Worm (Caenorhabditis elegans) whole organism, late embryonic: ENCODE measurements around the gene Y41D4B.14.

ENCODE experiments used
- C08G9.2 ChIP-seq: sonication (generic microtip); optimal IDR thresholded peaks from 2 replicates; lab custom pipeline; 2016; ENCODE audit warnings: mild to moderate bottlenecking, missing genetic modification characterization, moderate library complexity, missing compliant biosample characterization
- F13H6.1 ChIP-seq: sonication (generic microtip); optimal IDR thresholded peaks from 2 replicates; lab custom pipeline; 2016; ENCODE audit warnings: missing genetic modification characterization, missing compliant biosample characterization
- K02D7.2 ChIP-seq: sonication (generic microtip); optimal IDR thresholded peaks from 2 replicates; lab custom pipeline; 2017; ENCODE audit warnings: mild to moderate bottlenecking, missing genetic modification characterization, missing compliant biosample characterization
- K09A11.1 ChIP-seq: sonication (generic microtip); optimal IDR thresholded peaks from 2 replicates; lab custom pipeline; 2017; ENCODE audit warnings: antibody characterized with exemption, mild to moderate bottlenecking, missing genetic modification characterization, missing compliant biosample characterization; ENCODE audit not compliant: insufficient read depth
- T23F11.4 ChIP-seq: fragments of 200-800 bp; sonication (Bioruptor generic); optimal IDR thresholded peaks from 2 replicates; lab custom pipeline; 2018; ENCODE audit warnings: mild to moderate bottlenecking, missing genetic modification characterization, missing compliant biosample characterization
- ahr-1 ChIP-seq: sonication (generic microtip); optimal IDR thresholded peaks from 2 replicates; lab custom pipeline; 2016; ENCODE audit warnings: missing genetic modification characterization, missing compliant biosample characterization
- ceh-14 ChIP-seq: sonication (generic microtip); optimal IDR thresholded peaks from 2 replicates; lab custom pipeline; 2016; ENCODE audit warnings: missing genotype, missing genetic modification characterization, missing compliant biosample characterization
- ceh-19 ChIP-seq: fragments of 200-800 bp; sonication (Bioruptor generic); optimal IDR thresholded peaks from 2 replicates; lab custom pipeline; 2018; ENCODE audit warnings: mild to moderate bottlenecking, missing genetic modification characterization, missing compliant biosample characterization
- ceh-31 ChIP-seq: sonication (generic microtip); optimal IDR thresholded peaks from 2 replicates; lab custom pipeline; 2016; ENCODE audit warnings: missing genetic modification characterization, missing compliant biosample characterization
- ceh-6 ChIP-seq: fragments of 200-800 bp; sonication (Bioruptor generic); optimal IDR thresholded peaks from 2 replicates; lab custom pipeline; 2018; ENCODE audit warnings: mild to moderate bottlenecking, missing genetic modification characterization, missing compliant biosample characterization
- ceh-9 ChIP-seq: sonication (generic microtip); optimal IDR thresholded peaks from 2 replicates; lab custom pipeline; 2016; ENCODE audit warnings: mild to moderate bottlenecking, missing genetic modification characterization, inconsistent platforms, missing compliant biosample characterization
- che-1 ChIP-seq: sonication (generic microtip); optimal IDR thresholded peaks from 2 replicates; lab custom pipeline; 2016; ENCODE audit warnings: mild to moderate bottlenecking, missing genetic modification characterization, missing compliant biosample characterization
- elt-2 ChIP-seq: sonication (generic microtip); optimal IDR thresholded peaks from 2 replicates; lab custom pipeline; 2016; ENCODE audit warnings: missing genetic modification reagents, missing genetic modification characterization, missing compliant biosample characterization
- elt-4 ChIP-seq: sonication (generic microtip); optimal IDR thresholded peaks from 2 replicates; lab custom pipeline; 2016; ENCODE audit warnings: missing genetic modification characterization, missing compliant biosample characterization
- ets-4 ChIP-seq: sonication (generic microtip); optimal IDR thresholded peaks from 2 replicates; lab custom pipeline; 2016; ENCODE audit warnings: missing genetic modification characterization, missing compliant biosample characterization
- fax-1 ChIP-seq: sonication (generic microtip); optimal IDR thresholded peaks from 2 replicates; lab custom pipeline; 2016; ENCODE audit warnings: missing genotype, missing genetic modification characterization, missing compliant biosample characterization
- fkh-10 ChIP-seq: fragments of 150-350 bp; optimal IDR thresholded peaks from 2 replicates; lab custom pipeline; 2014; ENCODE audit warnings: missing biosample characterization, missing genetic modification reagents, missing genetic modification characterization
- fkh-6 ChIP-seq: sonication (generic microtip); optimal IDR thresholded peaks from 2 replicates; lab custom pipeline; 2016; ENCODE audit warnings: missing genetic modification characterization, missing compliant biosample characterization
- hlh-13 ChIP-seq: fragments of 200-800 bp; sonication (Bioruptor generic); optimal IDR thresholded peaks from 2 replicates; lab custom pipeline; 2018; ENCODE audit warnings: mild to moderate bottlenecking, missing genetic modification characterization, missing compliant biosample characterization
- hlh-15 ChIP-seq: sonication (generic microtip); optimal IDR thresholded peaks from 2 replicates; lab custom pipeline; 2016; ENCODE audit warnings: missing genetic modification characterization, missing compliant biosample characterization
- hlh-30 ChIP-seq: sonication (generic microtip); optimal IDR thresholded peaks from 2 replicates; lab custom pipeline; 2017; ENCODE audit warnings: antibody characterized with exemption, missing genetic modification characterization, missing compliant biosample characterization; ENCODE audit not compliant: insufficient read depth
- lim-6 ChIP-seq: sonication (generic microtip); optimal IDR thresholded peaks from 2 replicates; lab custom pipeline; 2016; ENCODE audit warnings: missing genetic modification characterization, missing compliant biosample characterization
- nfya-1 ChIP-seq: sonication (generic microtip); optimal IDR thresholded peaks from 2 replicates; lab custom pipeline; 2017; ENCODE audit warnings: missing genetic modification characterization, mild to moderate bottlenecking, missing compliant biosample characterization, antibody characterized with exemption, moderate library complexity
- nhr-11 ChIP-seq: fragments of 150-350 bp; optimal IDR thresholded peaks from 2 replicates; lab custom pipeline; 2014; ENCODE audit warnings: missing biosample characterization, missing genetic modification characterization
- odd-2 ChIP-seq: sonication (generic microtip); optimal IDR thresholded peaks from 2 replicates; lab custom pipeline; 2017; ENCODE audit warnings: antibody characterized with exemption, mild to moderate bottlenecking, missing genetic modification characterization, missing compliant biosample characterization
- pag-3 ChIP-seq: sonication (generic microtip); optimal IDR thresholded peaks from 2 replicates; lab custom pipeline; 2016; ENCODE audit warnings: missing compliant biosample characterization, missing genetic modification characterization, borderline replicate concordance
- pha-2 ChIP-seq: sonication (generic microtip); optimal IDR thresholded peaks from 2 replicates; lab custom pipeline; 2017; ENCODE audit warnings: mild to moderate bottlenecking, missing genetic modification characterization, missing compliant biosample characterization
- pqm-1 ChIP-seq: sonication (generic microtip); optimal IDR thresholded peaks from 2 replicates; lab custom pipeline; 2016; ENCODE audit warnings: missing genetic modification characterization, missing compliant biosample characterization
- ref-2 ChIP-seq: sonication (generic microtip); optimal IDR thresholded peaks from 2 replicates; lab custom pipeline; 2016; ENCODE audit warnings: missing genetic modification characterization, missing compliant biosample characterization
- rnt-1 ChIP-seq: sonication (generic microtip); optimal IDR thresholded peaks from 2 replicates; lab custom pipeline; 2016; ENCODE audit warnings: missing genetic modification characterization, missing compliant biosample characterization
- sdc-2 ChIP-seq: sonication (generic microtip); optimal IDR thresholded peaks from 2 replicates; lab custom pipeline; 2016; ENCODE audit warnings: missing genotype, missing genetic modification characterization, missing compliant biosample characterization
- sox-2 ChIP-seq: fragments of 200-800 bp; sonication (Bioruptor generic); IDR thresholded peaks from 2 replicates; pipeline ENCODE4 v1.3.6; 2022; ENCODE audit warnings: missing genetic modification reagents, missing genetic modification characterization, missing compliant biosample characterization
- sox-4 ChIP-seq: sonication (generic microtip); optimal IDR thresholded peaks from 2 replicates; lab custom pipeline; 2017; ENCODE audit warnings: mild to moderate bottlenecking, missing genetic modification characterization, inconsistent platforms, missing compliant biosample characterization
- syd-9 ChIP-seq: sonication (generic microtip); optimal IDR thresholded peaks from 2 replicates; lab custom pipeline; 2016; ENCODE audit warnings: mild to moderate bottlenecking, missing genetic modification characterization, moderate library complexity, missing compliant biosample characterization
- ttx-3 ChIP-seq: sonication (generic microtip); optimal IDR thresholded peaks from 2 replicates; lab custom pipeline; 2016; ENCODE audit warnings: missing genetic modification reagents, missing genetic modification characterization, missing compliant biosample characterization
- zip-5 ChIP-seq: sonication (generic microtip); optimal IDR thresholded peaks from 2 replicates; lab custom pipeline; 2016; ENCODE audit warnings: missing genetic modification characterization, missing compliant biosample characterization
- ztf-16 ChIP-seq: sonication (generic microtip); optimal IDR thresholded peaks from 2 replicates; lab custom pipeline; 2017; ENCODE audit warnings: missing genetic modification characterization, missing compliant biosample characterization

Y41D4B.14 gene

ce11 chrIV:1549095-1550093, 27.4 kb upstream of the Y41D4B.14 start:
- TF ChIP-seq nhr-11 (tag; lab: Kevin White, UChicago) (no peak), hlh-13 (no peak), zip-5 (no peak), fkh-10 (no peak), elt-4 (tag; lab: Kevin White, UChicago) (no peak), T23F11.4 (peak; percentile 9), ztf-16 (tag; lab: Kevin White, UChicago) (peak; percentile 31), ceh-14 (peak; percentile 9), ahr-1 (no peak), sox-4 (no peak), ref-2 (no peak), pag-3 (tag; lab: Kevin White, UChicago) (no peak), K02D7.2 (no peak), syd-9 (tag; lab: Kevin White, UChicago) (no peak), ceh-6 (GFP tag; lab: Kevin White, UChicago) (no peak), fax-1 (tag; lab: Kevin White, UChicago) (no peak), pha-2 (no peak), ceh-19 (GFP tag; lab: Kevin White, UChicago) (no peak), rnt-1 (tag; lab: Kevin White, UChicago) (no peak)

ce11 chrIV:1550131-1550530, 26.7 kb upstream of the Y41D4B.14 start, which contains the start of gene C34H4.5:
C34H4.5 (minus strand) TSS chrIV:1550231.
- TF ChIP-seq ceh-31 (no peak), nfya-1 (no peak), ceh-9 (tag; lab: Kevin White, UChicago) (no peak), rnt-1 (tag; lab: Kevin White, UChicago) (no peak), C08G9.2 (tag; lab: Kevin White, UChicago) (no peak), ets-4 (tag; lab: Kevin White, UChicago) (no peak), K09A11.1 (no peak), hlh-30 (no peak), che-1 (tag; lab: Kevin White, UChicago) (no peak), hlh-15 (no peak), fkh-6 (tag; lab: Kevin White, UChicago) (no peak), odd-2 (tag; lab: Kevin White, UChicago) (no peak), lim-6 (tag; lab: Kevin White, UChicago) (no peak), sdc-2 (tag; lab: Kevin White, UChicago) (no peak), sox-2 (GFP tag; lab: Robert Waterston, UW) (no peak)

ce11 chrIV:1550578-1550977, 26.3 kb upstream of the Y41D4B.14 start, which contains the start of gene tag-244:
tag-244 (plus strand) TSS chrIV:1550878.
- TF ChIP-seq nfya-1: no peak

ce11 chrIV:1553195-1553918, 23.5 kb upstream of the Y41D4B.14 start, which contains the start of gene C34H4.2:
C34H4.2 (plus strand) TSS chrIV:1553752.
- TF ChIP-seq F13H6.1 (tag; lab: Kevin White, UChicago) (no peak), elt-2 (no peak), pqm-1 (no peak), ttx-3 (tag; lab: Kevin White, UChicago) (no peak)
